Fruit fly (Drosophila melanogaster) Kc167 (cell line): ENCODE data around the gene Snoo.

Experiments
- Myc ChIP-seq: fragments of >200 bp; optimal IDR thresholded peaks from 2 replicates; lab custom pipeline; 2017; ENCODE audit warnings: missing external identifiers
- Sin3A ChIP-seq: fragments of >200 bp; optimal IDR thresholded peaks from 2 replicates; lab custom pipeline; 2018; ENCODE audit warnings: missing external identifiers
- h ChIP-seq: fragments of >200 bp; optimal IDR thresholded peaks from 3 replicates; lab custom pipeline; 2018; ENCODE audit warnings: missing external identifiers
- insv ChIP-seq: fragments of >200 bp; optimal IDR thresholded peaks from 3 replicates; lab custom pipeline; 2018; ENCODE audit warnings: missing external identifiers
- psq ChIP-seq: fragments of >200 bp; optimal IDR thresholded peaks from 2 replicates; lab custom pipeline; 2017; ENCODE audit warnings: missing external identifiers
- ttk ChIP-seq: sonication (Bioruptor generic); optimal IDR thresholded peaks from 2 replicates; lab custom pipeline; 2017; ENCODE audit warnings: missing external identifiers

- no peak for TF ChIP-seq insv
- TF ChIP-seq h (lab: Kevin White, UChicago) = no peak
- no peak for TF ChIP-seq Sin3A (lab: Kevin White, UChicago)
- no peak for TF ChIP-seq Myc
- TF ChIP-seq ttk (lab: Kevin White, UChicago) = no peak
- no peak for TF ChIP-seq psq (lab: Kevin White, UChicago)
Observed at dm6 chr2L:7916368-7916767, 67.6 kb downstream of the Snoo start.
